Fruit fly (Drosophila melanogaster): Measurements from ENCODE around the gene CG43295.

dm6 chr3L:16113607-16114337, 8.1 kb downstream of the CG43295 start:
- TF ChIP-seq CG10348 (GFP tag; IDR thresholded peaks at IDR 0.05) (no peak), EcR (GFP tag; optimal IDR thresholded peaks at IDR 0.05) (peak; percentile 38), CG12605 (GFP tag; IDR thresholded peaks at IDR 0.05) (0 out of 2 replicates have a peak, but pooled peaks have one; percentile 5), CG34367 (tag; optimal IDR thresholded peaks at IDR 0.05) (peak; percentile 70), fd96Ca (GFP tag; IDR thresholded peaks at IDR 0.05) (peak; percentile 90), Ets98B (GFP tag; IDR thresholded peaks at IDR 0.05) (peak; percentile 90), CG32121 (GFP tag; IDR thresholded peaks at IDR 0.05) (peak; percentile 85), Pif1A (GFP tag; optimal IDR thresholded peaks at IDR 0.05) (no peak), rn (GFP tag; IDR thresholded peaks at IDR 0.05) (peak; percentile 52), CG17806 (tag; optimal IDR thresholded peaks at IDR 0.05) (peak; percentile 70), Snoo (tag; optimal IDR thresholded peaks at IDR 0.05) (peak; percentile 82), gl (tag; optimal IDR thresholded peaks at IDR 0.05) (no peak), D1 (tag; optimal IDR thresholded peaks at IDR 0.05) (no peak)

Measured in whole organism, pupa.